Worm (Caenorhabditis elegans): ENCODE data around the gene dnj-7.

DNA sequence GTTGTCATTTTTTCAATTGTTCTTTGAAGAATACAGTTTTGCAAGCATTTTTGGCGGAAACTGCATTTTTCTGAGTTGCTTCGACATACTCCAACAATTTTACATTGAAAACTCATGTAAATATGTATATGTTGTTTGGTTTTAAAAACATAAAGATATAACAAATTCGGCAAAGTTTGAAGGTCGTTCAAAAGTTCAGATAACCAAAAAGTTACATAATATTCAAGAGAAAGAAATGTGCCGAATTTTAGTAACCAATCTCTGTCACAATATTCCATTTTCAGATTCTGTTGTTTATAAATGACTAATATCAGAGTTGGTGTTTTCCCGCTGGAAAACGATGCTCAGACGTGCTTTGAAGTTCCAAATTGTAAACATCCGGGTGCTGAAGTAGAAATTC, 12.1 kb downstream of the dnj-7 start, which contains the start of gene ZK867.2:
- TF ChIP-seq klf-2 (GFP tag; conservative IDR thresholded peaks at IDR 0.05) (no peak), T22C8.4 (GFP tag; IDR thresholded peaks at IDR 0.05) (no peak), med-1 (GFP tag; optimal IDR thresholded peaks at IDR 0.05; ENCODE audit: insufficient read depth) (no peak), ztf-29 (GFP tag; IDR thresholded peaks at IDR 0.05) (no peak), flt-1 (GFP tag; IDR thresholded peaks at IDR 0.05) (no peak)
